Worm (Caenorhabditis elegans): ENCODE results near the gene die-1.

DNA sequence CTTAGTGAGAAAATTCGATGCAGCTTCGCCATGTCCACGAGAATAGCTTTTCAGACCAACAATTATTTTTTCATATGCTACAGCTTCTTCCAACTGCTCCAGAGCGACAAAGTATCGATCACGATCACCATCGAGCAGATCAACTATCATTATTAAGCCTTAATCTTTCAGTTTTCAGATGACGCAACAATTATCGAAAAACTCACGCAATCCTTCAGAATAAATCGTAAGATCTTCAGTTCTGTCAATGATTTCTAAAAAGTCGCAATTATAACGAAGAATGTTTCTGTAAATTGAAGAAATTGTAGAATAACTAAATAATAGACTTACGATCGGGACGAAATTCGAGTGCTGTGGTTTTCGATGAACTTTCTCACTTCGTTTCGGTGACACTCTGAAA is 35.5 kb upstream of the die-1 start:
- TF ChIP-seq nfya-1 (tag; optimal IDR thresholded peaks at IDR 0.05; ENCODE audit: insufficient read depth) (no peak), elt-2 (tag; optimal IDR thresholded peaks at IDR 0.05) (no peak), egl-27 (tag; optimal IDR thresholded peaks at IDR 0.05) (no peak), R02D3.7 (tag; optimal IDR thresholded peaks at IDR 0.05) (no peak), nhr-77 (tag; optimal IDR thresholded peaks at IDR 0.05) (no peak), ama-1 (optimal IDR thresholded peaks at IDR 0.05) (no peak), ceh-82 (tag; optimal IDR thresholded peaks at IDR 0.05) (no peak)

Measured in whole organism, L3 larva.